Worm (Caenorhabditis elegans) whole organism, L3 larva: ENCODE data around the gene B0304.2.

Source experiments
- R02D3.7 ChIP-seq: fragments of 150-350 bp; optimal IDR thresholded peaks from 2 replicates; lab custom pipeline; 2014; ENCODE audit warnings: missing biosample characterization, missing genetic modification characterization
- aly-2 ChIP-seq: fragments of 150-350 bp; optimal IDR thresholded peaks from 2 replicates; lab custom pipeline; 2014; ENCODE audit warnings: missing biosample characterization, missing genetic modification characterization
- ama-1 ChIP-seq: fragments of 150-350 bp; optimal IDR thresholded peaks from 2 replicates; lab custom pipeline; 2018
- nhr-23 ChIP-seq: fragments of 150-350 bp; optimal IDR thresholded peaks from 2 replicates; lab custom pipeline; 2014; ENCODE audit warnings: missing biosample characterization, missing genetic modification reagents, missing genetic modification characterization

DNA sequence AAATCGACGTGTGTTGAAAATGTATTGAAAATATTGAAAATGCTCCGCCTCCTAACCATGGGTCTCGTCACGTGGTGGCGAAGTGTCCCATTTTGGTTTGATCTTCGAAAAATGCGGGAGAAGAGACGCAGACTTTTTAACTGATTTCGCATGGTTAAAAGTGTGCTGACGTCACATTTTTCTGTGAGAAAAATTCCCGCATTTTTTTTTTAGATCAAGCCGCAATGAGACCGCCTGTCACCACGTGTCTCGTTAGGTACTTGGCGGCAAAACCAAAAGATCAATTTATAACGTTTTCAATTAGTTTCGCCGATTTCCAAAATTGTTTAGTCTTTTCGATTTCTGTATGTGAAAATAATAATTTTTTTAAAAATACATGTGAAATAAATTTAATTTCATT lies 1.8 kb downstream of the B0304.2 start:
- TF ChIP-seq ama-1 (no peak), nhr-23 (tag; lab: Kevin White, UChicago) (no peak), R02D3.7 (no peak), aly-2 (tag; lab: Kevin White, UChicago) (no peak)
